Worm (Caenorhabditis elegans): ENCODE results near the gene tpa-1.

DNA sequence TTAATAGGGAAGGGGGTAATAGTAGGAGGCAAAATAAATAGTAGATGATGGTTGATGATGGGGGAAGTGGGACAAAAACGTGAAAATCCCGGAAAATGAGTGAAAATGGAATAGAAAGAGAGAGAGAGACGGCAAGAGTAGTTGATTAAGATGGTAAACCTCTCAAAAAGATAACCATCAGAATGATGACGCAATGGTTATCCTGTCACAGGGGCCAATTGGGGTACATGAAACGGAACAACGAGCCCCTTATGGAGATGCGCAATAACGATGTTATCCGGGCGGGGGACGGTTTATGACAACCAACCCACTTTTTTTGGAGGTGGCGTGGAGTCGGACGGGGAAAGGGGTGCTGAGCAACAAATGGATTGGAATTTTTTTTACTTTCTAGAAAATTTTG lies 58.0 kb downstream of the tpa-1 start:
- TF ChIP-seq lin-13 (GFP tag; optimal IDR thresholded peaks at IDR 0.05), result no peak
- TF ChIP-seq unc-62 (GFP tag; optimal IDR thresholded peaks at IDR 0.05 in 1 of 2), result no peak
- TF ChIP-seq unc-62 (tag; optimal IDR thresholded peaks at IDR 0.05), result no peak
- no peak for TF ChIP-seq nhr-102 (tag; optimal IDR thresholded peaks at IDR 0.05)

Measured in whole organism, L4 larva.